Fruit fly (Drosophila melanogaster): ENCODE measurements around the gene CG17919.

CG17919 gene

dm6 chr3R:6382733-6383465 is 39.1 kb downstream of the CG17919 start, which contains the start of gene gzl (continued):
- TF ChIP-seq lilli (GFP tag; optimal IDR thresholded peaks at IDR 0.05), result peak; percentile 23
- peak; percentile 29; the same call in 1 of the 2 replicates for TF ChIP-seq sob (GFP tag; IDR thresholded peaks at IDR 0.05)
- peak; percentile 60 for TF ChIP-seq CG1603 (tag; optimal IDR thresholded peaks at IDR 0.05)
- TF ChIP-seq CG11695 (GFP tag; IDR thresholded peaks at IDR 0.05), result no peak
- no peak for TF ChIP-seq Tbp (GFP tag; optimal IDR thresholded peaks at IDR 0.05)
- peak; percentile 1 for TF ChIP-seq CG17912 (GFP tag; optimal IDR thresholded peaks at IDR 0.05)
- TF ChIP-seq CG13624 (GFP tag; optimal IDR thresholded peaks at IDR 0.05), result peak; percentile 49
- no peak for TF ChIP-seq CG6654 (GFP tag; optimal IDR thresholded peaks at IDR 0.05)
- TF ChIP-seq Doc3 (GFP tag; IDR thresholded peaks at IDR 0.05; ENCODE audit: partially characterized antibody), result peak; percentile 92
- no peak for TF ChIP-seq Hey (tag; optimal IDR thresholded peaks at IDR 0.05)
- TF ChIP-seq CG31365 (tag; optimal IDR thresholded peaks at IDR 0.05), result no peak
- no peak for TF ChIP-seq cato (GFP tag; optimal IDR thresholded peaks at IDR 0.05; ENCODE audit: borderline replicate concordance)
- peak; percentile 69 for TF ChIP-seq CG4617 (GFP tag; optimal IDR thresholded peaks at IDR 0.05; ENCODE audit: borderline replicate concordance)
- peak; percentile 17 for TF ChIP-seq CG13296 (GFP tag; optimal IDR thresholded peaks at IDR 0.05)
- TF ChIP-seq Med (GFP tag), result peak; percentile 87
- TF ChIP-seq Nf-YC (tag; optimal IDR thresholded peaks at IDR 0.05), result no peak
- peak; percentile 74 for TF ChIP-seq MESR4 (GFP tag; optimal IDR thresholded peaks at IDR 0.05)
- peak; percentile 93 for TF ChIP-seq CG3995 (GFP tag; optimal IDR thresholded peaks at IDR 0.05)
- TF ChIP-seq knrl (GFP tag; IDR thresholded peaks at IDR 0.05; ENCODE audit: partially characterized antibody), result peak; percentile 96
- TF ChIP-seq Six4 (GFP tag; optimal IDR thresholded peaks at IDR 0.05), result no peak
- peak; percentile 72 for TF ChIP-seq YL-1 (GFP tag; optimal IDR thresholded peaks at IDR 0.05)
- TF ChIP-seq ro (GFP tag; IDR thresholded peaks at IDR 0.05), result no peak
- TF ChIP-seq CG2129 (GFP tag; IDR thresholded peaks at IDR 0.05; ENCODE audit: partially characterized antibody), result peak; percentile 85
- peak; percentile 49 for TF ChIP-seq Rfx (GFP tag; IDR thresholded peaks at IDR 0.05)
- peak; percentile 65 for TF ChIP-seq CG2116 (GFP tag; optimal IDR thresholded peaks at IDR 0.05)
- peak; percentile 42 for TF ChIP-seq CHES-1-like (GFP tag; optimal IDR thresholded peaks at IDR 0.05)
- peak; percentile 98 for TF ChIP-seq Bgb (GFP tag; IDR thresholded peaks at IDR 0.05; ENCODE audit: partially characterized antibody)
- TF ChIP-seq CG8944 (GFP tag; optimal IDR thresholded peaks at IDR 0.05), result no peak
- TF ChIP-seq otp (GFP tag; IDR thresholded peaks at IDR 0.05), result no peak
- peak; percentile 42; the same call in 1 of the 3 replicates for TF ChIP-seq row (GFP tag; IDR thresholded peaks at IDR 0.05)
- peak; percentile 10 for TF ChIP-seq CG34376 (GFP tag; optimal IDR thresholded peaks at IDR 0.05)
- peak; percentile 61 for TF ChIP-seq trem (tag; optimal IDR thresholded peaks at IDR 0.05)
- peak; percentile 77 for TF ChIP-seq Myb (GFP tag; optimal IDR thresholded peaks at IDR 0.05)
- TF ChIP-seq amos (GFP tag; IDR thresholded peaks at IDR 0.05; ENCODE audit: partially characterized antibody), result peak; percentile 99
- TF ChIP-seq dm (GFP tag; optimal IDR thresholded peaks at IDR 0.05), result peak; percentile 31
- 0 out of 3 replicates have a peak, but pooled peaks have one; percentile 8 for TF ChIP-seq Dbx (GFP tag; IDR thresholded peaks at IDR 0.05)
- peak; percentile 68 for TF ChIP-seq stwl (tag; optimal IDR thresholded peaks at IDR 0.05)
- peak; percentile 8 for TF ChIP-seq Sin3A (optimal IDR thresholded peaks at IDR 0.05)
- no peak for TF ChIP-seq bab2 (GFP tag; optimal IDR thresholded peaks at IDR 0.05)
- TF ChIP-seq CG6272 (GFP tag; IDR thresholded peaks at IDR 0.05), result peak; percentile 36; the same call in 1 of the 2 replicates
- no peak for TF ChIP-seq ham (GFP tag; IDR thresholded peaks at IDR 0.05)
- peak; percentile 18 for TF ChIP-seq nom (GFP tag; optimal IDR thresholded peaks at IDR 0.05)
- TF ChIP-seq ind (GFP tag; optimal IDR thresholded peaks at IDR 0.05), result no peak
- TF ChIP-seq CoRest (tag; optimal IDR thresholded peaks at IDR 0.05), result peak; percentile 27
- TF ChIP-seq exex (tag; optimal IDR thresholded peaks at IDR 0.05), result peak; percentile 43
- TF ChIP-seq phol (tag; optimal IDR thresholded peaks at IDR 0.05), result peak; percentile 20
- TF ChIP-seq CG7556 (GFP tag; optimal IDR thresholded peaks at IDR 0.05), result no peak
- 0 out of 2 replicates have a peak, but pooled peaks have one; percentile 16 for TF ChIP-seq CG32532 (GFP tag; IDR thresholded peaks at IDR 0.05)
- TF ChIP-seq CG12391 (tag; optimal IDR thresholded peaks at IDR 0.05), result no peak

All from whole organism, embryonic.